Worm (Caenorhabditis elegans): Measurements from ENCODE around the gene T22F7.4.

The T22F7.4 gene

ce11 chrIII:530899-531298 is 4.2 kb upstream of the T22F7.4 start:
- TF ChIP-seq dsc-1 (tag; optimal IDR thresholded peaks at IDR 0.05) (peak; percentile 46), grh-1 (GFP tag; IDR thresholded peaks at IDR 0.05) (no peak), aly-2 (tag; optimal IDR thresholded peaks at IDR 0.05) (no peak), efl-1 (optimal IDR thresholded peaks at IDR 0.05) (no peak), efl-1 (GFP tag; optimal IDR thresholded peaks at IDR 0.05 in 1 of 2) (peak in 1 of 2 experiments; percentile 40), elt-2 (tag; optimal IDR thresholded peaks at IDR 0.05) (peak; percentile 26), aha-1 (tag; optimal IDR thresholded peaks at IDR 0.05) (no peak)

- TF ChIP-seq ama-1 (optimal IDR thresholded peaks at IDR 0.05) = no peak
- TF ChIP-seq irx-1 (tag; optimal IDR thresholded peaks at IDR 0.05) = no peak
- no peak for TF ChIP-seq pax-3 (tag; optimal IDR thresholded peaks at IDR 0.05)
- no peak for TF ChIP-seq unc-86 (tag; optimal IDR thresholded peaks at IDR 0.05)
- TF ChIP-seq fkh-8 (tag; optimal IDR thresholded peaks at IDR 0.05) = no peak
- no peak for TF ChIP-seq ceh-82 (tag; optimal IDR thresholded peaks at IDR 0.05)
- no peak for TF ChIP-seq isw-1 (GFP tag; IDR thresholded peaks at IDR 0.05)
- TF ChIP-seq unc-98 (GFP tag; IDR thresholded peaks at IDR 0.05) = no peak
- no peak for TF ChIP-seq lsy-2 (tag; optimal IDR thresholded peaks at IDR 0.05)
- TF ChIP-seq unc-130 (tag; optimal IDR thresholded peaks at IDR 0.05) = no peak
- no peak for TF ChIP-seq nhr-237 (tag; optimal IDR thresholded peaks at IDR 0.05)
- TF ChIP-seq mep-1 (tag; optimal IDR thresholded peaks at IDR 0.05) = no peak
- TF ChIP-seq rnt-1 (tag; optimal IDR thresholded peaks at IDR 0.05) = no peak
- no peak for TF ChIP-seq jun-1 (tag; optimal IDR thresholded peaks at IDR 0.05)
- no peak for TF ChIP-seq dpl-1 (GFP tag; optimal IDR thresholded peaks at IDR 0.05)
Observed at ce11 chrIII:523944-524343, 2.8 kb downstream of the T22F7.4 start, which contains the start of gene T22F7.3. T22F7.3 (minus strand) TSS chrIII:524044.

ce11 chrIII:513360-513759 is 13.4 kb downstream of the T22F7.4 start:
- TF ChIP-seq nhr-28 (tag; optimal IDR thresholded peaks at IDR 0.05) = no peak
- TF ChIP-seq skn-1 (tag; optimal IDR thresholded peaks at IDR 0.05) = no peak
- no peak for TF ChIP-seq nhr-76 (tag; optimal IDR thresholded peaks at IDR 0.05)
- TF ChIP-seq nhr-20 (tag; optimal IDR thresholded peaks at IDR 0.05) = no peak
- no peak for TF ChIP-seq C04F5.9 (tag; optimal IDR thresholded peaks at IDR 0.05)
- no peak for TF ChIP-seq lin-35 (GFP tag; optimal IDR thresholded peaks at IDR 0.05)
- no peak for TF ChIP-seq unc-130 (tag; optimal IDR thresholded peaks at IDR 0.05)
- TF ChIP-seq aly-2 (tag; optimal IDR thresholded peaks at IDR 0.05) = no peak
- no peak for TF ChIP-seq hlh-17 (GFP tag; optimal IDR thresholded peaks at IDR 0.05; ENCODE audit: borderline replicate concordance)
- TF ChIP-seq tbx-2 (tag; optimal IDR thresholded peaks at IDR 0.05) = no peak
- TF ChIP-seq hlh-4 (tag; optimal IDR thresholded peaks at IDR 0.05) = no peak
- no peak for TF ChIP-seq snpc-4 (tag; optimal IDR thresholded peaks at IDR 0.05)
- TF ChIP-seq ets-5 (GFP tag; IDR thresholded peaks at IDR 0.05) = no peak
- TF ChIP-seq ces-1 (GFP tag; optimal IDR thresholded peaks at IDR 0.05) = no peak
- TF ChIP-seq elt-2 (tag; optimal IDR thresholded peaks at IDR 0.05) = no peak
- no peak for TF ChIP-seq lin-15B (tag; optimal IDR thresholded peaks at IDR 0.05)
- no peak for TF ChIP-seq C34B4.2 (tag; optimal IDR thresholded peaks at IDR 0.05)

ce11 chrIII:512117-512516 is 14.6 kb downstream of the T22F7.4 start, which contains the start of gene F30H5.3:
F30H5.3 (minus strand) TSS chrIII:512217.
- TF ChIP-seq nhr-237 (tag; optimal IDR thresholded peaks at IDR 0.05) (no peak), ets-5 (GFP tag; IDR thresholded peaks at IDR 0.05) (0 out of 2 replicates have a peak, but pooled peaks have one; percentile 56)

ce11 chrIII:509045-509444 is 17.7 kb downstream of the T22F7.4 start:
- TF ChIP-seq nhr-76 (tag; optimal IDR thresholded peaks at IDR 0.05) (no peak), nhr-85 (tag) (peak; percentile 3)
